Fruit fly (Drosophila melanogaster) whole organism, embryonic: Measurements from ENCODE around the gene CG3587.
A peak's percentile ranks its signal among the peaks of the same experiment; 100 is the strongest.

Experiments
- ATbp ChIP-seq: fragments of 200-800 bp; sonication (Bioruptor generic); optimal IDR thresholded peaks from 2 replicates; lab custom pipeline; 2017; ENCODE audit warnings: missing biosample characterization, mild to moderate bottlenecking, missing genetic modification characterization, missing genetic modification reagents
- Aef1 ChIP-seq: fragments of 200-800 bp; sonication (Bioruptor generic); IDR thresholded peaks from 3 replicates; pipeline ENCODE4 v1.3.6; 2022; ENCODE audit warnings: missing biosample characterization, missing genetic modification characterization
- B-H1 ChIP-seq: fragments of 200-800 bp; sonication (Bioruptor generic); IDR thresholded peaks from 3 replicates; pipeline ENCODE4 v1.3.6; 2022; ENCODE audit warnings: missing biosample characterization, missing genetic modification characterization
- CG10147 ChIP-seq: fragments of 200-800 bp; sonication (Bioruptor generic); optimal IDR thresholded peaks from 2 replicates; lab custom pipeline; 2019; ENCODE audit warnings: missing biosample characterization, mild to moderate bottlenecking, missing genetic modification characterization, moderate library complexity
- CG10267 ChIP-seq: fragments of 200-800 bp; sonication (Bioruptor generic); optimal IDR thresholded peaks from 2 replicates; lab custom pipeline; 2018; ENCODE audit warnings: missing biosample characterization, mild to moderate bottlenecking, missing genetic modification characterization, moderate library complexity
- CG10321 ChIP-seq: fragments of 200-800 bp; sonication (Bioruptor generic); IDR thresholded peaks from 2 replicates; pipeline ENCODE4 v1.3.6; 2022; ENCODE audit warnings: missing biosample characterization, missing genetic modification characterization
- CG10431 ChIP-seq: fragments of 200-800 bp; sonication (Bioruptor generic); optimal IDR thresholded peaks from 3 replicates; lab custom pipeline; 2018; ENCODE audit warnings: missing biosample characterization, mild to moderate bottlenecking, missing genetic modification characterization
- CG11085 ChIP-seq: fragments of 200-800 bp; sonication (Bioruptor generic); IDR thresholded peaks from 2 replicates; pipeline ENCODE4 v1.3.6; 2022; ENCODE audit warnings: missing biosample characterization, missing genetic modification characterization
- CG12659 ChIP-seq: fragments of 200-800 bp; sonication (Bioruptor generic); optimal IDR thresholded peaks from 3 replicates; lab custom pipeline; 2017; ENCODE audit warnings: mild to moderate bottlenecking, missing biosample characterization, missing genetic modification reagents, missing genetic modification characterization
- CG12744 ChIP-seq: fragments of 200-800 bp; sonication (Bioruptor generic); optimal IDR thresholded peaks from 2 replicates; lab custom pipeline; 2016; ENCODE audit warnings: missing biosample characterization, missing genetic modification characterization
- CG15073 ChIP-seq: fragments of 200-800 bp; sonication (Bioruptor generic); optimal IDR thresholded peaks from 2 replicates; lab custom pipeline; 2016; ENCODE audit warnings: missing biosample characterization, missing genetic modification characterization
- CG17912 ChIP-seq: fragments of 200-800 bp; sonication (Bioruptor generic); optimal IDR thresholded peaks from 2 replicates; lab custom pipeline; 2018; ENCODE audit warnings: missing biosample characterization, mild to moderate bottlenecking, missing genetic modification characterization
- CG18619 ChIP-seq: fragments of 200-800 bp; sonication (Bioruptor generic); optimal IDR thresholded peaks from 3 replicates; lab custom pipeline; 2017; ENCODE audit warnings: missing biosample characterization, mild to moderate bottlenecking, missing genetic modification characterization
- CG2199 ChIP-seq: fragments of 200-800 bp; sonication (Bioruptor generic); IDR thresholded peaks from 3 replicates; pipeline ENCODE4 v1.3.6; 2022; ENCODE audit warnings: missing biosample characterization, missing genetic modification characterization
- CG30403 ChIP-seq: fragments of 200-800 bp; sonication (Bioruptor generic); optimal IDR thresholded peaks from 3 replicates; lab custom pipeline; 2016; ENCODE audit warnings: missing biosample characterization, missing genetic modification characterization
- CG30431 ChIP-seq: fragments of 200-800 bp; sonication (Bioruptor generic); optimal IDR thresholded peaks from 2 replicates; lab custom pipeline; 2017; ENCODE audit warnings: missing biosample characterization, missing genetic modification characterization
- CG32772 ChIP-seq: fragments of 200-800 bp; sonication (Bioruptor generic); IDR thresholded peaks from 2 replicates; pipeline ENCODE4 v1.3.6; 2022; ENCODE audit warnings: missing biosample characterization, missing genetic modification characterization
- CG4328 ChIP-seq: fragments of 200-800 bp; sonication (Bioruptor generic); optimal IDR thresholded peaks from 3 replicates; lab custom pipeline; 2017; ENCODE audit warnings: missing biosample characterization, missing genetic modification reagents, missing genetic modification characterization
- CG4424 ChIP-seq: fragments of 200-800 bp; sonication (Bioruptor generic); optimal IDR thresholded peaks from 3 replicates; lab custom pipeline; 2016; ENCODE audit warnings: missing biosample characterization, missing genetic modification characterization
- CG5245 ChIP-seq: fragments of 200-800 bp; sonication (Bioruptor generic); optimal IDR thresholded peaks from 3 replicates; lab custom pipeline; 2016; ENCODE audit warnings: missing biosample characterization, missing genetic modification characterization
- CG9932 ChIP-seq: fragments of 200-800 bp; sonication (Bioruptor generic); IDR thresholded peaks from 2 replicates; pipeline ENCODE4 v1.3.6; 2022; ENCODE audit warnings: missing biosample characterization, missing genetic modification characterization
- D ChIP-seq, 2 experiments: fragments of 200-800 bp in 1 of 2; fragments of >200 bp in 1 of 2; sonication (Bioruptor generic) in 1 of 2; optimal IDR thresholded peaks; 2 replicates in 1 of 2; 3 replicates in 1 of 2; lab custom pipeline; 2017; ENCODE audit warnings: mild to moderate bottlenecking in 1 of 2, missing biosample characterization in 1 of 2, missing genetic modification characterization in 1 of 2, missing genetic modification reagents in 1 of 2
- D19A ChIP-seq: fragments of 200-800 bp; optimal IDR thresholded peaks from 3 replicates; lab custom pipeline; 2019; ENCODE audit warnings: missing biosample characterization, mild to moderate bottlenecking, missing genetic modification characterization, moderate library complexity
- Fer3 ChIP-seq: fragments of 200-800 bp; sonication (Bioruptor generic); optimal IDR thresholded peaks from 2 replicates; lab custom pipeline; 2018; ENCODE audit warnings: missing biosample characterization, mild to moderate bottlenecking, missing genetic modification characterization, moderate library complexity
- Hand ChIP-seq: fragments of 200-800 bp; sonication (Bioruptor generic); optimal IDR thresholded peaks from 2 replicates; lab custom pipeline; 2017; ENCODE audit warnings: mild to moderate bottlenecking, missing biosample characterization, missing genetic modification reagents, missing genetic modification characterization
- Kr ChIP-seq: fragments of 200-800 bp; sonication (Bioruptor generic); optimal IDR thresholded peaks from 2 replicates; lab custom pipeline; 2017; ENCODE audit warnings: missing biosample characterization, mild to moderate bottlenecking, missing genetic modification characterization
- Lpt ChIP-seq: fragments of >200 bp; optimal IDR thresholded peaks from 2 replicates; lab custom pipeline; 2018; ENCODE audit warnings: missing biosample characterization, missing genetic modification characterization
- MBD-R2 ChIP-seq: fragments of 200-800 bp; sonication (Bioruptor generic); IDR thresholded peaks from 2 replicates; pipeline ENCODE4 v1.3.6; 2022; ENCODE audit warnings: missing biosample characterization, missing genetic modification characterization
- Max ChIP-seq: fragments of 200-800 bp; sonication (Bioruptor generic); optimal IDR thresholded peaks from 2 replicates; lab custom pipeline; 2016; ENCODE audit warnings: missing biosample characterization, mild to moderate bottlenecking, missing genetic modification characterization
- PHDP ChIP-seq: fragments of 200-800 bp; sonication (Bioruptor generic); optimal IDR thresholded peaks from 3 replicates; lab custom pipeline; 2018; ENCODE audit warnings: missing biosample characterization, mild to moderate bottlenecking, missing genetic modification characterization, moderate library complexity
- Poxn ChIP-seq: fragments of 200-800 bp; sonication (Bioruptor generic); IDR thresholded peaks from 2 replicates; pipeline ENCODE4 v1.3.6; 2022; ENCODE audit warnings: missing biosample characterization, missing genetic modification characterization
- Scr ChIP-seq: fragments of 200-800 bp; sonication (Bioruptor generic); IDR thresholded peaks from 2 replicates; pipeline ENCODE4 v1.3.6; 2022; ENCODE audit warnings: missing biosample characterization, missing genetic modification characterization; ENCODE audit not compliant: partially characterized antibody
- Sox100B ChIP-seq: fragments of 200-800 bp; sonication (Bioruptor generic); optimal IDR thresholded peaks from 3 replicates; lab custom pipeline; 2018; ENCODE audit warnings: missing biosample characterization, mild to moderate bottlenecking, missing genetic modification characterization
- Sry-β ChIP-seq: fragments of 200-800 bp; sonication (Bioruptor generic); optimal IDR thresholded peaks from 2 replicates; lab custom pipeline; 2018; ENCODE audit warnings: missing biosample characterization, mild to moderate bottlenecking, missing genetic modification characterization, moderate library complexity
- Usf ChIP-seq: fragments of 200-800 bp; sonication (Bioruptor generic); optimal IDR thresholded peaks from 2 replicates; lab custom pipeline; 2017; ENCODE audit warnings: missing genotype, missing biosample characterization, missing genetic modification characterization
- ase ChIP-seq: fragments of 200-800 bp; sonication (Bioruptor generic); IDR thresholded peaks from 3 replicates; pipeline ENCODE4 v1.3.6; 2022; ENCODE audit warnings: missing biosample characterization, missing genetic modification characterization
- crol ChIP-seq: fragments of 200-800 bp; sonication (Bioruptor generic); IDR thresholded peaks from 2 replicates; pipeline ENCODE4 v1.3.6; 2022; ENCODE audit warnings: missing biosample characterization, missing genetic modification characterization
- fu2 ChIP-seq: fragments of 200-800 bp; sonication (Bioruptor generic); optimal IDR thresholded peaks from 2 replicates; lab custom pipeline; 2016; ENCODE audit warnings: missing biosample characterization, missing genetic modification characterization
- her ChIP-seq: fragments of 200-800 bp; sonication (Bioruptor generic); optimal IDR thresholded peaks from 2 replicates; lab custom pipeline; 2016; ENCODE audit warnings: missing biosample characterization, missing genetic modification characterization
- jigr1 ChIP-seq: fragments of 200-800 bp; sonication (Bioruptor generic); IDR thresholded peaks from 3 replicates; pipeline ENCODE4 v1.3.6; 2022; ENCODE audit warnings: missing biosample characterization, missing genetic modification characterization
- jing ChIP-seq: fragments of 200-800 bp; sonication (Bioruptor generic); optimal IDR thresholded peaks from 2 replicates; lab custom pipeline; 2018; ENCODE audit warnings: missing biosample characterization, mild to moderate bottlenecking, missing genetic modification characterization
- p53 ChIP-seq: fragments of 200-800 bp; sonication (Bioruptor generic); optimal IDR thresholded peaks from 2 replicates; lab custom pipeline; 2016; ENCODE audit warnings: missing biosample characterization, missing genetic modification characterization
- prd ChIP-seq, 3 experiments: fragments of >200 bp in 2 of 3; fragments of 200-800 bp in 1 of 3; sonication (Bioruptor generic) in 1 of 3; optimal IDR thresholded peaks in 2 of 3; IDR thresholded peaks in 1 of 3; 2 replicates in 2 of 3; 3 replicates in 1 of 3; pipeline versions ENCODE4 v1.3.6 to Lab custom; 2017 to 2022; ENCODE audit warnings: missing biosample characterization in 1 of 3, missing genetic modification characterization in 1 of 3
- repo ChIP-seq: fragments of 200-800 bp; sonication (Bioruptor generic); optimal IDR thresholded peaks from 2 replicates; lab custom pipeline; 2016; ENCODE audit warnings: missing biosample characterization, missing genetic modification characterization
- row ChIP-seq: fragments of 200-800 bp; sonication (Bioruptor generic); IDR thresholded peaks from 3 replicates; pipeline ENCODE4 v1.3.6; 2022; ENCODE audit warnings: missing biosample characterization, missing genetic modification characterization
- slbo ChIP-seq: fragments of 200-800 bp; sonication (Bioruptor generic); IDR thresholded peaks from 2 replicates; pipeline ENCODE4 v1.3.6; 2022; ENCODE audit warnings: missing biosample characterization, missing genetic modification characterization
- slou ChIP-seq: fragments of 200-800 bp; sonication (Bioruptor generic); optimal IDR thresholded peaks from 3 replicates; lab custom pipeline; 2016; ENCODE audit warnings: missing biosample characterization, missing genetic modification characterization
- slp2 ChIP-seq: fragments of 200-800 bp; sonication (Bioruptor generic); optimal IDR thresholded peaks from 2 replicates; lab custom pipeline; 2016; ENCODE audit warnings: missing biosample characterization, missing genetic modification characterization
- tin ChIP-seq: fragments of 200-800 bp; sonication (Bioruptor generic); optimal IDR thresholded peaks from 3 replicates; lab custom pipeline; 2016; ENCODE audit warnings: missing biosample characterization, missing genetic modification characterization
- unpg ChIP-seq: fragments of 200-800 bp; sonication (Bioruptor generic); optimal IDR thresholded peaks from 3 replicates; lab custom pipeline; 2018; ENCODE audit warnings: missing biosample characterization, mild to moderate bottlenecking, missing genetic modification characterization, moderate library complexity

The CG3587 gene

dm6 chrX:1948508-1949065 lies 8.5 kb downstream of the CG3587 start (continued):
- TF ChIP-seq crol (0 out of 2 replicates have a peak, but pooled peaks have one; percentile 10), CG2199 (GFP tag; lab: Robert Waterston, UW) (no peak), slou (GFP tag; lab: Kevin White, UChicago) (no peak), CG30403 (GFP tag; lab: Kevin White, UChicago) (peak; percentile 60), CG10147 (GFP tag; lab: Kevin White, UChicago) (peak; percentile 3), D19A (tag; lab: Kevin White, UChicago) (no peak), D (optimal IDR thresholded peaks at IDR 0.05; lab: Kevin White, UChicago) (no peak), D (GFP tag; optimal IDR thresholded peaks at IDR 0.05; lab: Kevin White, UChicago) (no peak), Sox100B (GFP tag; lab: Kevin White, UChicago) (no peak), Sry-β (GFP tag; lab: Kevin White, UChicago) (no peak), CG10267 (tag; lab: Kevin White, UChicago) (no peak), slbo (GFP tag; lab: Robert Waterston, UW) (peak; percentile 81), row (GFP tag; lab: Robert Waterston, UW) (peak; percentile 53), CG15073 (no peak), MBD-R2 (GFP tag; lab: Robert Waterston, UW) (peak; percentile 44; the same call in 1 of the 2 replicates), jigr1 (GFP tag; lab: Robert Waterston, UW) (no peak), Poxn (GFP tag; lab: Robert Waterston, UW) (no peak), Max (GFP tag; lab: Kevin White, UChicago) (no peak), CG10321 (no peak; the same call in 1 of the 2 replicates), Kr (GFP tag; lab: Kevin White, UChicago) (no peak), ATbp (GFP tag; lab: Kevin White, UChicago) (peak; percentile 31), CG9932 (GFP tag; lab: Robert Waterston, UW) (peak; percentile 77), CG32772 (GFP tag; lab: Robert Waterston, UW) (0 out of 2 replicates have a peak, but pooled peaks have one; percentile 25), prd (optimal IDR thresholded peaks at IDR 0.05; lab: Kevin White, UChicago) (no peak), prd (GFP tag; IDR thresholded peaks at IDR 0.05; lab: Robert Waterston, UW) (peak; percentile 60; the same call in 2 of the 3 replicates), slp2 (GFP tag; lab: Kevin White, UChicago) (no peak), Aef1 (peak; percentile 39; the same call in 2 of the 3 replicates), CG4328 (GFP tag; lab: Kevin White, UChicago) (no peak), Scr (no peak), CG18619 (GFP tag; lab: Kevin White, UChicago) (peak; percentile 58), Lpt (GFP tag; lab: Kevin White, UChicago) (no peak), CG4424 (GFP tag; lab: Kevin White, UChicago) (peak; percentile 11), CG17912 (no peak), Hand (GFP tag; lab: Kevin White, UChicago) (peak; percentile 50), her (GFP tag; lab: Kevin White, UChicago) (no peak), unpg (GFP tag; lab: Kevin White, UChicago) (peak; percentile 64), ase (GFP tag; lab: Robert Waterston, UW) (no peak), CG10431 (no peak), fu2 (GFP tag; lab: Kevin White, UChicago) (no peak), tin (GFP tag; lab: Kevin White, UChicago) (no peak), PHDP (peak; percentile 78), CG12659 (peak; percentile 41), Fer3 (tag; lab: Kevin White, UChicago) (peak; percentile 59), Usf (GFP tag; lab: Kevin White, UChicago) (peak; percentile 77), CG11085 (GFP tag; lab: Robert Waterston, UW) (0 out of 2 replicates have a peak, but pooled peaks have one; percentile 31), B-H1 (no peak; the same call in 2 of the 3 replicates), jing (GFP tag; lab: Kevin White, UChicago) (no peak), p53 (GFP tag; lab: Kevin White, UChicago) (no peak), repo (GFP tag; lab: Kevin White, UChicago) (no peak), CG5245 (no peak), CG30431 (no peak), CG12744 (GFP tag; lab: Kevin White, UChicago) (peak; percentile 14)
